Worm (Caenorhabditis elegans) whole organism, L3 larva: ENCODE data around the gene osm-1.

ENCODE experiments used
- R02D3.7 ChIP-seq: fragments of 150-350 bp; optimal IDR thresholded peaks from 2 replicates; lab custom pipeline; 2014; ENCODE audit warnings: missing biosample characterization, missing genetic modification characterization
- ama-1 ChIP-seq: fragments of 150-350 bp; optimal IDR thresholded peaks from 2 replicates; lab custom pipeline; 2018
- daf-12 ChIP-seq: fragments of 150-350 bp; optimal IDR thresholded peaks from 2 replicates; lab custom pipeline; 2014; ENCODE audit warnings: missing biosample characterization, missing genetic modification reagents, missing genetic modification characterization
- fkh-10 ChIP-seq: sonication (generic microtip); optimal IDR thresholded peaks from 2 replicates; lab custom pipeline; 2017; ENCODE audit warnings: missing biosample characterization, missing genetic modification reagents, missing genetic modification characterization
- fos-1 ChIP-seq: fragments of 150-350 bp; optimal IDR thresholded peaks from 2 replicates; lab custom pipeline; 2014; ENCODE audit warnings: missing biosample characterization, missing genetic modification characterization
- lin-15B ChIP-seq: fragments of 150-350 bp; optimal IDR thresholded peaks from 2 replicates; lab custom pipeline; 2014; ENCODE audit warnings: missing biosample characterization, missing genetic modification characterization
- mdl-1 ChIP-seq: fragments of 150-350 bp; optimal IDR thresholded peaks from 2 replicates; lab custom pipeline; 2014; ENCODE audit warnings: missing biosample characterization, missing genetic modification characterization
- nhr-11 ChIP-seq: fragments of 150-350 bp; optimal IDR thresholded peaks from 2 replicates; lab custom pipeline; 2014; ENCODE audit warnings: missing biosample characterization, missing genetic modification characterization
- nhr-28 ChIP-seq: fragments of 150-350 bp; optimal IDR thresholded peaks from 2 replicates; lab custom pipeline; 2014; ENCODE audit warnings: missing biosample characterization, missing genetic modification characterization
- nhr-43 ChIP-seq: sonication (generic microtip); optimal IDR thresholded peaks from 2 replicates; lab custom pipeline; 2016; ENCODE audit warnings: mild to moderate bottlenecking, missing genetic modification characterization, missing compliant biosample characterization; ENCODE audit not compliant: poor library complexity, severe bottlenecking
- nhr-77 ChIP-seq: fragments of 150-350 bp; optimal IDR thresholded peaks from 2 replicates; lab custom pipeline; 2014; ENCODE audit warnings: missing biosample characterization, missing genetic modification characterization
- snpc-4 ChIP-seq: fragments of 150-350 bp; optimal IDR thresholded peaks from 2 replicates; lab custom pipeline; 2014; ENCODE audit warnings: missing biosample characterization, missing genetic modification characterization
- ztf-11 ChIP-seq: fragments of 150-350 bp; optimal IDR thresholded peaks from 2 replicates; lab custom pipeline; 2014; ENCODE audit warnings: missing biosample characterization, missing genetic modification characterization

- TF ChIP-seq nhr-77 (tag; lab: Kevin White, UChicago) (no peak), ama-1 (lab: Kevin White, UChicago) (no peak), daf-12 (tag; lab: Kevin White, UChicago) (no peak), nhr-11 (tag; lab: Kevin White, UChicago) (no peak), fkh-10 (GFP tag; lab: Kevin White, UChicago) (no peak), mdl-1 (tag; lab: Kevin White, UChicago) (no peak), lin-15B (tag; lab: Kevin White, UChicago) (no peak), snpc-4 (tag; lab: Kevin White, UChicago) (no peak), nhr-43 (no peak), R02D3.7 (tag; lab: Kevin White, UChicago) (no peak), fos-1 (tag; lab: Kevin White, UChicago) (no peak), ztf-11 (tag; lab: Kevin White, UChicago) (no peak), nhr-28 (tag; lab: Kevin White, UChicago) (no peak)
Measured at ce11 chrX:16575262-16575661, 34.8 kb downstream of the osm-1 start.
